Fruit fly (Drosophila melanogaster) whole organism, pupa: Measurements from ENCODE around the gene CG11444.

Source experiments
- CG13204 ChIP-seq: fragments of 200-800 bp; sonication (Bioruptor generic); optimal IDR thresholded peaks from 2 replicates; lab custom pipeline; 2018; ENCODE audit warnings: missing biosample characterization, mild to moderate bottlenecking, missing genetic modification characterization, moderate library complexity
- CG15710 ChIP-seq: fragments of 200-800 bp; sonication (Bioruptor generic); optimal IDR thresholded peaks from 2 replicates; lab custom pipeline; 2018; ENCODE audit warnings: missing biosample characterization, mild to moderate bottlenecking, missing genetic modification characterization, moderate library complexity
- CG8159 ChIP-seq: fragments of 200-800 bp; sonication (Bioruptor generic); optimal IDR thresholded peaks from 3 replicates; lab custom pipeline; 2018; ENCODE audit warnings: missing biosample characterization, mild to moderate bottlenecking, missing genetic modification characterization, moderate library complexity
- CG8301 ChIP-seq: fragments of 200-800 bp; sonication (Bioruptor generic); optimal IDR thresholded peaks from 2 replicates; lab custom pipeline; 2018; ENCODE audit warnings: missing biosample characterization, mild to moderate bottlenecking, missing genetic modification characterization
- D1 ChIP-seq: fragments of 200-800 bp; sonication (Bioruptor generic); optimal IDR thresholded peaks from 2 replicates; lab custom pipeline; 2018; ENCODE audit warnings: missing biosample characterization, mild to moderate bottlenecking, missing genetic modification characterization, moderate library complexity
- EcR ChIP-seq: fragments of 200-800 bp; sonication (Bioruptor generic); optimal IDR thresholded peaks from 3 replicates; lab custom pipeline; 2019; ENCODE audit warnings: missing biosample characterization, missing genetic modification characterization, mild to moderate bottlenecking, moderate library complexity, missing genetic modification reagents
- Ets98B ChIP-seq: fragments of 200-800 bp; sonication (Bioruptor generic); IDR thresholded peaks from 2 replicates; pipeline ENCODE4 v1.3.6; 2022; ENCODE audit warnings: missing biosample characterization, missing genetic modification characterization
- Pif1B ChIP-seq: fragments of 200-800 bp; sonication (Bioruptor generic); optimal IDR thresholded peaks from 3 replicates; lab custom pipeline; 2016; ENCODE audit warnings: missing biosample characterization, missing genetic modification characterization
- gl ChIP-seq: fragments of 200-800 bp; sonication (Bioruptor generic); optimal IDR thresholded peaks from 2 replicates; lab custom pipeline; 2018; ENCODE audit warnings: missing biosample characterization, mild to moderate bottlenecking, missing genetic modification characterization
- rn ChIP-seq: fragments of 200-800 bp; sonication (Bioruptor generic); IDR thresholded peaks from 2 replicates; pipeline ENCODE4 v1.3.6; 2022; ENCODE audit warnings: missing biosample characterization, missing genetic modification characterization

- TF ChIP-seq Pif1B (GFP tag; lab: Kevin White, UChicago) (no peak), Ets98B (GFP tag; lab: Robert Waterston, UW) (no peak), CG8159 (no peak), gl (tag; lab: Kevin White, UChicago) (no peak), EcR (GFP tag; lab: Kevin White, UChicago) (no peak), rn (GFP tag; lab: Robert Waterston, UW) (no peak), CG13204 (GFP tag; lab: Kevin White, UChicago) (no peak), CG8301 (tag; lab: Kevin White, UChicago) (no peak), CG15710 (tag; lab: Kevin White, UChicago) (no peak), D1 (tag; lab: Kevin White, UChicago) (no peak)
These were observed 33.4 kb upstream of the CG11444 start for dm6 chrX:4587584-4587983.
